Fruit fly (Drosophila melanogaster) whole organism, wandering third instar larva: Measurements from ENCODE around the gene CG3817.

Source experiments
- CG9705 ChIP-seq: fragments of 200-800 bp; sonication (Bioruptor generic); optimal IDR thresholded peaks from 2 replicates; lab custom pipeline; 2018; ENCODE audit warnings: missing biosample characterization, mild to moderate bottlenecking, missing genetic modification characterization
- CrebA ChIP-seq: fragments of 200-800 bp; sonication (Bioruptor generic); optimal IDR thresholded peaks from 2 replicates; lab custom pipeline; 2016; ENCODE audit warnings: missing biosample characterization, mild to moderate bottlenecking, missing genetic modification characterization, borderline replicate concordance
- Hnf4 ChIP-seq: fragments of 200-800 bp; sonication (Bioruptor generic); optimal IDR thresholded peaks from 2 replicates; lab custom pipeline; 2016; ENCODE audit warnings: missing biosample characterization, mild to moderate bottlenecking, missing genetic modification characterization
- Hr78 ChIP-seq: fragments of >200 bp; optimal IDR thresholded peaks from 2 replicates; lab custom pipeline; 2017; ENCODE audit warnings: missing biosample characterization, missing genetic modification characterization
- dl ChIP-seq, 2 experiments: fragments of 175-275, 200-275 bp in 1 of 2; fragments of 200-275 bp in 1 of 2; sonication (Bioruptor generic); optimal IDR thresholded peaks; lab custom pipeline; 2018; ENCODE audit warnings: mild to moderate bottlenecking in 2 of 2, missing biosample characterization in 2 of 2, missing genetic modification characterization in 2 of 2, moderate library complexity in 2 of 2; ENCODE audit not compliant: partially characterized antibody in 2 of 2, insufficient read depth in 1 of 2
- dsf ChIP-seq: sonication (Bioruptor generic); optimal IDR thresholded peaks from 2 replicates; lab custom pipeline; 2016; ENCODE audit warnings: missing biosample characterization, missing genetic modification characterization, borderline replicate concordance

The CG3817 gene

dm6 chr3R:14917927-14918829 lies 19.6 kb downstream of the CG3817 start, which contains the start of gene Sdr (continued):
- TF ChIP-seq CrebA (GFP tag; lab: Kevin White, UChicago) = no peak
- peak; percentile 49 for TF ChIP-seq CG9705 (GFP tag; lab: Kevin White, UChicago)
- TF ChIP-seq dl (GFP tag; optimal IDR thresholded peaks at IDR 0.05; lab: Kevin White, UChicago; ENCODE audit: insufficient read depth in 1 of 2, partially characterized antibody in 2 of 2) = no peak
- TF ChIP-seq Hnf4 (GFP tag; lab: Kevin White, UChicago) = no peak
- TF ChIP-seq Hr78 (GFP tag; lab: Kevin White, UChicago) = no peak
- TF ChIP-seq dsf (GFP tag; lab: Kevin White, UChicago) = no peak
